Worm (Caenorhabditis elegans) whole organism, L3 larva: ENCODE measurements around the gene F26F12.4.

Source experiments
- nhr-28 ChIP-seq: fragments of 150-350 bp; optimal IDR thresholded peaks from 2 replicates; lab custom pipeline; 2014; ENCODE audit warnings: missing biosample characterization, missing genetic modification characterization
- nhr-76 ChIP-seq: fragments of 150-350 bp; sonication (generic microtip); optimal IDR thresholded peaks from 5 replicates; lab custom pipeline; 2014; ENCODE audit warnings: missing biosample characterization, missing genetic modification characterization
- pqm-1 ChIP-seq: fragments of 150-350 bp; optimal IDR thresholded peaks from 2 replicates; lab custom pipeline; 2017; ENCODE audit warnings: missing biosample characterization, missing genetic modification characterization, inconsistent platforms
- zag-1 ChIP-seq: fragments of 150-350 bp; optimal IDR thresholded peaks from 2 replicates; lab custom pipeline; 2014; ENCODE audit warnings: missing biosample characterization, missing genetic modification characterization

ce11 chrV:5825478-5825877 lies 43.6 kb downstream of the F26F12.4 start:
- TF ChIP-seq nhr-28, result no peak
- no peak for TF ChIP-seq zag-1 (tag; lab: Kevin White, UChicago)
- TF ChIP-seq nhr-76 (tag; lab: Kevin White, UChicago), result no peak
- TF ChIP-seq pqm-1 (tag; lab: Kevin White, UChicago), result no peak
